Worm (Caenorhabditis elegans) whole organism, mixed stage, embryonic: Measurements from ENCODE around the gene C06A1.3.

Experiments used
- hlh-1 ChIP-seq: fragments of 150-350 bp; optimal IDR thresholded peaks from 2 replicates; lab custom pipeline; 2014; ENCODE audit warnings: missing biosample characterization, missing genetic modification reagents, missing genetic modification characterization
- nhr-237 ChIP-seq: fragments of 150-350 bp; optimal IDR thresholded peaks from 2 replicates; lab custom pipeline; 2014; ENCODE audit warnings: missing biosample characterization, missing genetic modification characterization
- nhr-28 ChIP-seq: fragments of 150-350 bp; optimal IDR thresholded peaks from 2 replicates; lab custom pipeline; 2014; ENCODE audit warnings: missing biosample characterization, missing genetic modification characterization
- tbx-8 ChIP-seq: fragments of 200-800 bp; sonication (Bioruptor generic); optimal IDR thresholded peaks from 2 replicates; lab custom pipeline; 2018; ENCODE audit warnings: mild to moderate bottlenecking, missing genetic modification characterization, moderate library complexity, missing compliant biosample characterization

- no peak for TF ChIP-seq nhr-28 (tag; lab: Kevin White, UChicago)
- TF ChIP-seq tbx-8 = no peak
- TF ChIP-seq hlh-1 (tag; lab: Kevin White, UChicago) = no peak
- TF ChIP-seq nhr-237 (tag; lab: Kevin White, UChicago) = no peak
Measured at ce11 chrII:10533985-10534384, 38.1 kb upstream of the C06A1.3 start.
